Worm (Caenorhabditis elegans): ENCODE measurements around the gene K01A6.8.

ce11 chrIV:11773692-11774225, 36.6 kb upstream of the K01A6.8 start, which contains the start of gene lips-5:
- TF ChIP-seq dao-5 (tag; optimal IDR thresholded peaks at IDR 0.05): no peak
- no peak for TF ChIP-seq W03F9.2 (tag; optimal IDR thresholded peaks at IDR 0.05)

All from whole organism, L4/young adult.